Fruit fly (Drosophila melanogaster): ENCODE results near the gene Cyp9f2.

- TF ChIP-seq CTCF (optimal IDR thresholded peaks at IDR 0.05) (no peak), CG8478 (optimal IDR thresholded peaks at IDR 0.05) (no peak)
Measured at dm6 chr3R:12395880-12396279, 9.9 kb downstream of the Cyp9f2 start, which contains the start of the genes CG10096 and CG10097.
